Worm (Caenorhabditis elegans) whole organism, mixed stage, embryonic: ENCODE results near the gene oxi-1.

ENCODE experiments used
- elt-3 ChIP-seq: fragments of 150-350 bp; optimal IDR thresholded peaks from 2 replicates; lab custom pipeline; 2014; ENCODE audit warnings: missing biosample characterization, missing genetic modification characterization
- lsy-2 ChIP-seq: fragments of 150-350 bp; optimal IDR thresholded peaks from 2 replicates; lab custom pipeline; 2014; ENCODE audit warnings: missing biosample characterization, missing genetic modification characterization
- mab-5 ChIP-seq: fragments of 150-350 bp; optimal IDR thresholded peaks from 2 replicates; lab custom pipeline; 2014; ENCODE audit warnings: missing biosample characterization, missing genetic modification characterization
- nhr-12 ChIP-seq: fragments of 150-350 bp; optimal IDR thresholded peaks from 2 replicates; lab custom pipeline; 2014; ENCODE audit warnings: missing biosample characterization, missing genetic modification characterization
- nhr-237 ChIP-seq: fragments of 150-350 bp; optimal IDR thresholded peaks from 2 replicates; lab custom pipeline; 2014; ENCODE audit warnings: missing biosample characterization, missing genetic modification characterization
- nhr-28 ChIP-seq: fragments of 150-350 bp; optimal IDR thresholded peaks from 2 replicates; lab custom pipeline; 2014; ENCODE audit warnings: missing biosample characterization, missing genetic modification characterization
- nhr-76 ChIP-seq: sonication (generic microtip); optimal IDR thresholded peaks from 2 replicates; lab custom pipeline; 2017; ENCODE audit warnings: missing biosample characterization, missing genetic modification characterization
- pha-4 ChIP-seq: fragments of 150-350 bp; optimal IDR thresholded peaks from 2 replicates; lab custom pipeline; 2018; ENCODE audit warnings: missing biosample characterization, missing genetic modification reagents, missing genetic modification characterization
- unc-62 ChIP-seq: fragments of 150-350 bp; optimal IDR thresholded peaks from 2 replicates; lab custom pipeline; 2014; ENCODE audit warnings: missing biosample characterization, missing genetic modification reagents, missing genetic modification characterization
- ztf-11 ChIP-seq: fragments of 150-350 bp; optimal IDR thresholded peaks from 2 replicates; lab custom pipeline; 2014; ENCODE audit warnings: missing biosample characterization, missing genetic modification characterization

ce11 chrIII:10906325-10906724 lies 48.2 kb downstream of the oxi-1 start:
- TF ChIP-seq ztf-11 (tag; lab: Kevin White, UChicago) (no peak), nhr-76 (no peak), nhr-28 (no peak), unc-62 (GFP tag; lab: Kevin White, UChicago) (no peak), nhr-237 (no peak), nhr-12 (tag; lab: Kevin White, UChicago) (no peak), mab-5 (tag; lab: Kevin White, UChicago) (no peak), pha-4 (tag; lab: Kevin White, UChicago) (no peak), elt-3 (no peak), lsy-2 (tag; lab: Kevin White, UChicago) (no peak)
